Fruit fly (Drosophila melanogaster): ENCODE measurements around the gene CG46025.

The CG46025 gene

DNA sequence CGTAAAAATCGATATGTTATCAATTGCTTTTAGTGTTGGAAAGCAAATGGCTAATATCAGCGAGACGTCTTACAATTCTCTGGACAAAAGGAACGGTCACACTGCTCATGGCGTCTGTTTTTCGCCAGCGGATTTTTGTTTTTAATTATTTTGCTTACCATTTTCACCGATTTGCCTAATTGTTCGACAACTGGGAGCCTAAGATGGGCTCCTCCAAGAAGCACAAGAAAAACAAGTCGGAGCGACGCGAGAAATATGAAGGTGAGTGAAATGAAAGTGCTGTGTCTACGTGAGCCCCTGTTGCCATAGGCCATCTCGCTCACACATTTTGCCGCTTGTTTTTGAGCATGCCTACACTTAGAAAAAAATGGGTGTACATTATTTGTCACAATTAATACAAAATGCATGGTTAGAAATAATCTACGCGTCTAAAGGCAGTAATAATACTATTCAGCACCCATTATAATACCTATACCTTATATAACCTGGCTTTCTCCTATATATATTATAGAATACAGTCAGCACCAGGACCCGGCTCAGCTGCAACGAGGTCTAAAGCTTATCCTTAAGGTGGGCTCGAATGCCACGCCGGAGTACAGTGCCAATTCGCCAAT, 28.9 kb downstream of the CG46025 start, which contains the start of gene Brd7-9 (continued):
- TF ChIP-seq chif (GFP tag; optimal IDR thresholded peaks at IDR 0.05), result peak; percentile 50
- no peak for TF ChIP-seq grn (GFP tag; optimal IDR thresholded peaks at IDR 0.05)
- peak; percentile 54 for TF ChIP-seq sisA (GFP tag; IDR thresholded peaks at IDR 0.05)
- TF ChIP-seq Fer3 (tag; optimal IDR thresholded peaks at IDR 0.05), result peak; percentile 62
- TF ChIP-seq Atf3 (GFP tag; optimal IDR thresholded peaks at IDR 0.05), result peak; percentile 28
- TF ChIP-seq jumu (GFP tag; optimal IDR thresholded peaks at IDR 0.05), result peak; percentile 65
- peak; percentile 28 for TF ChIP-seq nerfin-1 (tag; optimal IDR thresholded peaks at IDR 0.05)
- TF ChIP-seq org-1 (GFP tag; optimal IDR thresholded peaks at IDR 0.05), result peak; percentile 69
- TF ChIP-seq da (GFP tag; optimal IDR thresholded peaks at IDR 0.05), result no peak
- TF ChIP-seq CG18476 (GFP tag; optimal IDR thresholded peaks at IDR 0.05), result peak; percentile 57
- peak; percentile 74; the same call in 1 of the 2 replicates for TF ChIP-seq sens-2 (GFP tag; IDR thresholded peaks at IDR 0.05)
- TF ChIP-seq CG14050 (GFP tag; IDR thresholded peaks at IDR 0.05), result peak; percentile 77
- peak; percentile 62 for TF ChIP-seq gcm (GFP tag; optimal IDR thresholded peaks at IDR 0.05)
- TF ChIP-seq slou (GFP tag; optimal IDR thresholded peaks at IDR 0.05), result peak; percentile 63
- peak; percentile 60 for TF ChIP-seq Taf1 (GFP tag; IDR thresholded peaks at IDR 0.05)
- peak; percentile 21 for TF ChIP-seq CG13123 (GFP tag; optimal IDR thresholded peaks at IDR 0.05)
- TF ChIP-seq amos (GFP tag; IDR thresholded peaks at IDR 0.05; ENCODE audit: partially characterized antibody), result peak; percentile 47
- peak; percentile 43 for TF ChIP-seq CG12942 (GFP tag; optimal IDR thresholded peaks at IDR 0.05)
- peak; percentile 82 for TF ChIP-seq slbo (GFP tag; IDR thresholded peaks at IDR 0.05)
- no peak for TF ChIP-seq CG1647 (GFP tag; optimal IDR thresholded peaks at IDR 0.05)
- TF ChIP-seq CG10267 (tag; optimal IDR thresholded peaks at IDR 0.05), result peak; percentile 96
- TF ChIP-seq scrt (GFP tag; optimal IDR thresholded peaks at IDR 0.05), result peak; percentile 44
- no peak for TF ChIP-seq jigr1 (GFP tag; IDR thresholded peaks at IDR 0.05)
- TF ChIP-seq CTCF (GFP tag; optimal IDR thresholded peaks at IDR 0.05), result peak; percentile 36
- peak; percentile 62 for TF ChIP-seq CG12659 (GFP tag; optimal IDR thresholded peaks at IDR 0.05)
- TF ChIP-seq dan (GFP tag; IDR thresholded peaks at IDR 0.05), result no peak
- peak; percentile 79; the same call in 2 of the 3 replicates for TF ChIP-seq Dbx (GFP tag; IDR thresholded peaks at IDR 0.05)
- TF ChIP-seq jing (GFP tag; optimal IDR thresholded peaks at IDR 0.05), result peak; percentile 28
- no peak for TF ChIP-seq h (optimal IDR thresholded peaks at IDR 0.05)
- peak; percentile 46; the same call in 2 of the 4 replicates for TF ChIP-seq Gug (GFP tag; IDR thresholded peaks at IDR 0.05)
- peak; percentile 70 for TF ChIP-seq CG13775 (GFP tag; optimal IDR thresholded peaks at IDR 0.05)
- peak; percentile 57 for TF ChIP-seq CG6765 (GFP tag; optimal IDR thresholded peaks at IDR 0.05)
- TF ChIP-seq eyg (GFP tag; optimal IDR thresholded peaks at IDR 0.05), result peak; percentile 50
- peak; percentile 33 for TF ChIP-seq CG3407 (GFP tag; optimal IDR thresholded peaks at IDR 0.05)
- no peak for TF ChIP-seq eve (GFP tag; optimal IDR thresholded peaks at IDR 0.05)
- peak; percentile 29 for TF ChIP-seq sug (tag; optimal IDR thresholded peaks at IDR 0.05)
- TF ChIP-seq CG2889 (GFP tag; IDR thresholded peaks at IDR 0.05), result peak; percentile 67; the same call in 1 of the 3 replicates
- TF ChIP-seq Oli (tag; optimal IDR thresholded peaks at IDR 0.05), result peak; percentile 73
- TF ChIP-seq CG6689 (GFP tag; IDR thresholded peaks at IDR 0.05), result peak; percentile 71
- no peak for TF ChIP-seq peb (GFP tag; IDR thresholded peaks at IDR 0.05)
- no peak; the same call in 1 of the 2 replicates for TF ChIP-seq Ravus (GFP tag; IDR thresholded peaks at IDR 0.05)
- peak; percentile 39 for TF ChIP-seq CG9609 (GFP tag; optimal IDR thresholded peaks at IDR 0.05)
- peak; percentile 73 for TF ChIP-seq CG10366 (GFP tag; IDR thresholded peaks at IDR 0.05)
- peak; percentile 70 for TF ChIP-seq CG13296 (GFP tag; optimal IDR thresholded peaks at IDR 0.05)
- TF ChIP-seq Jarid2 (GFP tag; optimal IDR thresholded peaks at IDR 0.05), result peak; percentile 12
- TF ChIP-seq CG2875 (GFP tag; optimal IDR thresholded peaks at IDR 0.05), result peak; percentile 70
- TF ChIP-seq CG8478 (optimal IDR thresholded peaks at IDR 0.05), result no peak
- no peak for TF ChIP-seq abd-A (tag; optimal IDR thresholded peaks at IDR 0.05)
- TF ChIP-seq CG13424 (tag; optimal IDR thresholded peaks at IDR 0.05), result peak; percentile 54
- peak; percentile 72 for TF ChIP-seq CG5953 (GFP tag; IDR thresholded peaks at IDR 0.05)
- peak; percentile 51 for TF ChIP-seq CG7928 (GFP tag; optimal IDR thresholded peaks at IDR 0.05)
- TF ChIP-seq cad (GFP tag; optimal IDR thresholded peaks at IDR 0.05), result no peak

All from whole organism, embryonic.